Worm (Caenorhabditis elegans) whole organism, L2 larva: ENCODE results near the gene pyt-1.

ENCODE experiments used
- lin-39 ChIP-seq: fragments of 150-350 bp; optimal IDR thresholded peaks from 2 replicates; lab custom pipeline; 2014; ENCODE audit warnings: missing biosample characterization, missing genetic modification reagents, missing genetic modification characterization
- nhr-77 ChIP-seq: fragments of 150-350 bp; optimal IDR thresholded peaks from 2 replicates; lab custom pipeline; 2014; ENCODE audit warnings: missing biosample characterization, missing genetic modification characterization
- snpc-4 ChIP-seq: fragments of 150-350 bp; optimal IDR thresholded peaks from 2 replicates; lab custom pipeline; 2014; ENCODE audit warnings: missing biosample characterization, missing genetic modification characterization

DNA sequence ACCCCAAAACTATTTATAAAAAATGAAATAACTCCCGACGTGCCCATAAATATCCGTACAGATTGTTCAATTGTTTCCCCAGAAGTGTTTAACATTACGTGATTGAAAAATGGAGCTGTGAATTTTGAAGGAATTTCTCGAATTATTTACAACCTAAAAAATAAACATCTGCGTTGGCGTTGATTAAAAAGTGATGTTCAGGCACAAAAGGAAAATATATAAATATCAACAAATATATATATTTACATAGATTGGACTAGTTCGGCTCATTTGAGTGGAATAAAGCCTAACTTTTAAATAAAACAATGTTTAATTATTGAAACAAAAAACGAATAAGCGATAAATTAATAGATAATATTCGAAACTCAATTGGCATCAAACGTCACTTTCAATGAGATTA is 31.3 kb upstream of the pyt-1 start, which contains the start of gene sri-18:
- TF ChIP-seq nhr-77 = no peak
- no peak for TF ChIP-seq lin-39
- no peak for TF ChIP-seq snpc-4
